Fruit fly (Drosophila melanogaster): ENCODE data around the gene msd1.

Gene msd1

DNA sequence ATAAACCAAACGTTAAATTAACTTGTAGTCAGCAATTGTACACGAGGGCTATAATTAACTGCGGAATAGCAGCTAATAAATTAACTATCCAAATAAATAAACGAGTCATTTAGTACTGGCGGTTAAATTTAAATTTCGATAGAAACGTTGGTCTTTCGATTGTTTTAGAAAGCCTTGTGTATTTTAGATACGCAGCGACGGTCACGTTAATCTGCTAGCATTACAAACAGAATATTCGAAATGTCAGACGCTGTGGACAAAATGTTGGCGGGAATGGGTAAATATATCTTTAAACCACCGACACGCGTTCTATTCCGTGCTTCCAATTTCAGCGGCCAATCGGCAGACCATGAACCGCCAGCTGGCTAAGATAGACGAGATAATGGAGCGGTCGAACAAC, at the start of gene msd1:
TSS of gene msd1 (plus strand) at position 203 of the 400 bp plus-strand sequence.
- TF ChIP-seq pan (optimal IDR thresholded peaks at IDR 0.05) (no peak), CG8478 (optimal IDR thresholded peaks at IDR 0.05) (no peak), usp (GFP tag; optimal IDR thresholded peaks at IDR 0.05) (no peak)

DNA sequence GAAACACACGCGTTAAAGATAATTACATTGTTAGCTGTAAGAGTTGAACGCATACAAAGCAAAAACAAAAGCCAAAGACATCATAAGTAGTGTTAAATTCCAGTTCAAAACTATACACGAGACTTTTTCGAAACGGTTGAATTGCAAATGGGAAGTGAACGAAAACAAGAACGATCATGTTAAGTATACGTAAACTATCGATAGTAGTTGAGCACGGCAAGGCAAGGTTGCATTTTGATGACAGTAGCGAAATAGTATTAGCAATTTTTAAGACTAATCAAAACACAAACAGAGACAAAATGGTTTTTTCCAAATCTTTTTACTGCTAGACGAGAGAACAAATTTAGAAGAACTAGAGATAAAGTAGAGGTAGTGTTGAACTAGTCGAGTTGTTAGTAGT, 36.7 kb upstream of the msd1 start:
- TF ChIP-seq EcR (GFP tag; optimal IDR thresholded peaks at IDR 0.05), result no peak
- no peak for TF ChIP-seq CG8478 (optimal IDR thresholded peaks at IDR 0.05)
- no peak for TF ChIP-seq usp (GFP tag; optimal IDR thresholded peaks at IDR 0.05)
- no peak for TF ChIP-seq pan (optimal IDR thresholded peaks at IDR 0.05)
- no peak for TF ChIP-seq Dll (optimal IDR thresholded peaks at IDR 0.05)
- TF ChIP-seq psq (optimal IDR thresholded peaks at IDR 0.05), result no peak

DNA sequence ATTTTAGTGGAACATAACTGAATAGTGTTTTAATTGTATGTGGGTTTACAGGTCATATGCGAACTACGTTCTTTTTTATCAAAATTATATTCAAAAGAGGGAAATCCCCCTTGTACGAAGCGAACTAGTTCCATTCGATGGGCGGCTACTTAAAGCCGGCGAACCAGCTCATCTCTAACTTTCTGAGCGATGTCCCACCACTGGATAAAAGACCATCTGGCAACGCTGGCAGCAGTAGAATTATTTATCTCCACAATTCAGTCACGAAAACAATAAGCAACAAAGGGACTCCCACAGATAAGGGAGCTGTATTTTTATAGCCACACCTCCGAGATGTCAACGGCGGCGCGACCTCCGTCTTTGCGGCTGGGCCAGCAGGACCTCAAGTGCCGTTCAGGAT, 35.9 kb upstream of the msd1 start, which contains the start of gene Rabex-5:
TSS of gene Rabex-5 (plus strand) at position 221 of the 400 bp plus-strand sequence.
- TF ChIP-seq pan (optimal IDR thresholded peaks at IDR 0.05) (no peak), usp (GFP tag; optimal IDR thresholded peaks at IDR 0.05) (no peak), CG8478 (optimal IDR thresholded peaks at IDR 0.05) (no peak), Dll (optimal IDR thresholded peaks at IDR 0.05) (no peak), psq (optimal IDR thresholded peaks at IDR 0.05) (no peak), EcR (GFP tag; optimal IDR thresholded peaks at IDR 0.05) (no peak)

DNA sequence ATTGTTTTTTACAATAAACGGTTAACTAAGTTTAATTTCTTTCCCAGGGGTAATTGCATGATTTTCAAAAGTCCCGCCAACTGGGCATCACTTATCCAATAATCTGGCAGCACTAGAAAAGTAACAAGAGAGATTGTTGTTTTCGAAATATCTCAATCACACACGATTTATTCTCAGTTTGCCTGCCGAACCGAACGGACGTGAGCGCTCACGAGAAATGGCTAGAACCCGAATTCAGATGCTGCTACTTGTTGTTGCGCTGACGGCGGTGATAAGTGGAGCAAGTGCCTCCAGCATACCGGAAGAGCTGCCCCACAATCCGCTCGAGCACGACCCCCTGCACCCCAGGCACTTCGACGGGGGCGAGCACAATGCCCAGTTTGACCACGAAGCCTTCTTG, 33.0 kb upstream of the msd1 start, which contains the start of gene scf:
TSS of gene scf (plus strand) at position 164 of the 400 bp plus-strand sequence.
- TF ChIP-seq Dll (optimal IDR thresholded peaks at IDR 0.05) (no peak), usp (GFP tag; optimal IDR thresholded peaks at IDR 0.05) (no peak), psq (optimal IDR thresholded peaks at IDR 0.05) (no peak), CG8478 (optimal IDR thresholded peaks at IDR 0.05) (no peak)

DNA sequence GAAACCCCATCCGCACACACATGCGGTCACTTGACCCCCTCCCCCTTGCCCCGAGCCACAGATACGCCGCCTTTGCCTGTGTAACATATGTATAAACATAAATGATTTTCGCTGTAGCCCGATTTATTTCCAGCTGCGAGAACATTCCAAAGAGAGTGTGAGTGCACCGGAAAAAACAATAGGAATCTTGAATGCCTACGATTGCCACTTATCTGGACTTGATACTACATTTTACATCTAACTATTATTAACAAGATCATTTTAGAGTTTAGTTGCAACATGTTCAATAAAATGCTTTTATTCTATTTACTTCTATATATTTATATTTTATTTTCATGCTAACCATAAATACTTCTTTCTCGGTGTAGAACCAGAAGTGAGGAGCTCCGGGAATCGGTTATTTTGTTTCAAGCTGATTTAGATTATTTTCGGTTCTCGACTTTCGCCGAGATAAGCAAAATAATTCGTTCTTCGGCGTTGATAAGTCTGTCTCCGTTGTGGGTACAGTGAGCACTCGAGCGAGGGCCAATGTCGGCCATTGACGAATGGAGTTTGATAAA, 31.4 kb upstream of the msd1 start:
- TF ChIP-seq pan (optimal IDR thresholded peaks at IDR 0.05), result no peak
- no peak for TF ChIP-seq usp (GFP tag; optimal IDR thresholded peaks at IDR 0.05)
- TF ChIP-seq Dll (optimal IDR thresholded peaks at IDR 0.05), result no peak
- TF ChIP-seq EcR (GFP tag; optimal IDR thresholded peaks at IDR 0.05), result no peak
- no peak for TF ChIP-seq CG8478 (optimal IDR thresholded peaks at IDR 0.05)
- no peak for TF ChIP-seq psq (optimal IDR thresholded peaks at IDR 0.05)

DNA sequence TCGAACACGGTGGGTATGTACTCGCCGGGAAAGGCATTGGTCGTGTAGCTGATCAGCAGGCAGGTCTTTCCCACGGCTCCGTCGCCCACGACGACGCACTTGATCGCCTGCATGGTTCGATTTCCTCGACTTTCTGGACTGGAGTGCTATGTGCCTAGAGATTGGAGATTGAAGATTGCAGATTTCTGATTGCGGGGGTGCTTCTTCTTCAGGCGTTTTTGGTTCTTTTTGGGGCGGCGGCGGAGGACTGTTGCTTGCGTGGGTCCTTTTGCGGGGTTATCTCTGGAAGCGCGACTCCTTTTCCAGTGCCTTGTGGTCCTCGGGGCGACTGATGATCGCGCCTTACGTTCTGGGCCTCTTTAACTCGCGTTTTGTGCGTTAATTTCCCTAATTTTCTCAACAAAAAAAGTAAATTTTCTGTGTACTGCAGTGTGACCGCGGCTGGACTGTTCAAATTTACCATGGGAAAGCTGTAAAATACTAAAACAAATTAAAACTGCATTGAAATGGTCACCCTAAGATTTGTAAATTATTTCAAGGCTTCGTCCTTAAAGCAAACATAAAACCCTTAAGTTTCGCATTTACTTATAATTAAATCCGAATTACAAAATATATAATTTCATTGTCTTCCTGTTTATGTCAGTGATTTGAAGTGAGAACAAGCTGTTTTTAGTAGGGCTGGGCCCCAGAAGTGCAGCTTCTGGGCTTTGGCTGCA, 29.2 kb upstream of the msd1 start, which contains the start of the genes Rac1 and Acat2:
TSS of gene Rac1 (minus strand) at position 450 of the 716 bp plus-strand sequence.
TSS of gene Acat2 (plus strand) at position 711 of the 716 bp plus-strand sequence.
- TF ChIP-seq EcR (GFP tag; optimal IDR thresholded peaks at IDR 0.05), result no peak
- TF ChIP-seq psq (optimal IDR thresholded peaks at IDR 0.05), result no peak
- TF ChIP-seq pan (optimal IDR thresholded peaks at IDR 0.05), result no peak
- no peak for TF ChIP-seq usp (GFP tag; optimal IDR thresholded peaks at IDR 0.05)
- TF ChIP-seq Dll (optimal IDR thresholded peaks at IDR 0.05), result no peak
- no peak for TF ChIP-seq CG8478 (optimal IDR thresholded peaks at IDR 0.05)

DNA sequence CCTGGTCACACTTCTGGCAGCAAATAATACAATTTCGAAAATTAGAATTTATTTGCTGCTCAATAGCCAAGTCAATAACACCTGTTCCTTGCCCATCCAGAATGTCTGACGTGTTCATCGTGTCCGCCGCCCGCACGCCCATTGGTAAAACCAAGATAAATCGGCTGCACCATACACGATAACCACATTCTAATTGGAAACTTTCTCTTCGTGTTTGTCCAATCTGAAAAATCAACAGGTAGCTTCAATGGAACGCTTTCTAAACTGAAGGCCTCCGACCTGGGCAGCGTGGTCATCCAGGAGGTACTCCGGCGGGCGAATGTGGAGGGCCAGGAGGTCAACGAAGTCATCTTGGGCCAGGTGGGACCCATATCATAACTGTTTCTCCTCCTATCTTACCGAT, 28.6 kb upstream of the msd1 start:
- TF ChIP-seq CG8478 (optimal IDR thresholded peaks at IDR 0.05), result no peak
- TF ChIP-seq pan (optimal IDR thresholded peaks at IDR 0.05), result no peak
- TF ChIP-seq Dll (optimal IDR thresholded peaks at IDR 0.05), result no peak
- TF ChIP-seq EcR (GFP tag; optimal IDR thresholded peaks at IDR 0.05), result no peak

DNA sequence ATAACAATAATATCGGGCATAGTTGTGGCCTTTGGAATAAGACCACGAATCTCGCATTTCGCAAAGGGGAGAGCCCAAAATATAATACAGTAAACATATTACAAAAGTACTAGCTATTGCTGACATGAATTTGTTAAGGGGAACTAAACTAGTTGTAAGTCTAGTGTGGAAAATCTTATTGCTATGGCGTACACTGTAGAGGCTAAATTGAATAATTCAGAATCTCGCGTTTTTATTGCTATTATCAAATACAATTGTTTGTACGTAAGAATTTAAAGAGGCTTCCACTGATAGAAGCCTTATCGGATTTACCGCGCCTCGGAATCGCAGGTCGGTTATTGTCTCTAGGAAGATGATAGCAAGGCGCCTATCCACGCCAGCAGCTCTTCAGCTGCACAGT, 26.2 kb upstream of the msd1 start:
- no peak for TF ChIP-seq pan (optimal IDR thresholded peaks at IDR 0.05)
- no peak for TF ChIP-seq Dll (optimal IDR thresholded peaks at IDR 0.05)
- TF ChIP-seq EcR (GFP tag; optimal IDR thresholded peaks at IDR 0.05), result no peak
- no peak for TF ChIP-seq usp (GFP tag; optimal IDR thresholded peaks at IDR 0.05)
- no peak for TF ChIP-seq CG8478 (optimal IDR thresholded peaks at IDR 0.05)
- no peak for TF ChIP-seq psq (optimal IDR thresholded peaks at IDR 0.05)

DNA sequence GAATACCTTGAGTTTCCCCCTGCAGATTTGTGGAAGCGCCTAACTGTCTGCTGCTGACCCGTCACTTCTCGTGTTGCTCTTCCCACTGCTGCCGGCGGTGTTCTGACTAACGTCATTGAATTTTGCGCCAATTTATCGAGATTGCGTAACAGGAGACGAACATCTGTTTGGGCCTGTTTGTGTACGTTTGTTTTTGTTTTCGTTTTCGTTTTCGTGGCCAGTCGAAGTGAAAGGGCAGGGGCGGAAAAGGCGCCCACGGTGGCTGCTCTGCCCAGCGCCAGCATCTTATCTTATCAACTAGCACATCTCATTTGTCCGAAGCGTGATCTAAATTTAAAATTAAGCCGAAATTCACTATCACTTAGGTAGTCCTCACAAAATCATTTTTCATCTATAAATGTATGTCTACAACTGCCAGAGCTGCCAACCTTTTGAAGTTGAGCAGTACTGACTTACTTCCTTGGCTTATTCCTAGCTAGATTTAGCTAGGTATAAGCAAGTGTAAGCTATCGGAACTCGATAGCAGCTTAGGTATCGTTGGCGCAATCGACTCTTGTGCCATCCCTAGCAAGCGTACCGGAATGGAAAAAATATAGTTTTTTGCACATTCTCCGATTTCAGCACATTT, 24.4 kb upstream of the msd1 start, which contains the start of the genes Ctr9 and Nt5a:
TSS of gene Ctr9 (plus strand) at position 220 of the 628 bp plus-strand sequence.
TSS of gene Nt5a (minus strand) at position 414 of the 628 bp plus-strand sequence.
- TF ChIP-seq CG8478 (optimal IDR thresholded peaks at IDR 0.05) (no peak), Dll (optimal IDR thresholded peaks at IDR 0.05) (no peak)

DNA sequence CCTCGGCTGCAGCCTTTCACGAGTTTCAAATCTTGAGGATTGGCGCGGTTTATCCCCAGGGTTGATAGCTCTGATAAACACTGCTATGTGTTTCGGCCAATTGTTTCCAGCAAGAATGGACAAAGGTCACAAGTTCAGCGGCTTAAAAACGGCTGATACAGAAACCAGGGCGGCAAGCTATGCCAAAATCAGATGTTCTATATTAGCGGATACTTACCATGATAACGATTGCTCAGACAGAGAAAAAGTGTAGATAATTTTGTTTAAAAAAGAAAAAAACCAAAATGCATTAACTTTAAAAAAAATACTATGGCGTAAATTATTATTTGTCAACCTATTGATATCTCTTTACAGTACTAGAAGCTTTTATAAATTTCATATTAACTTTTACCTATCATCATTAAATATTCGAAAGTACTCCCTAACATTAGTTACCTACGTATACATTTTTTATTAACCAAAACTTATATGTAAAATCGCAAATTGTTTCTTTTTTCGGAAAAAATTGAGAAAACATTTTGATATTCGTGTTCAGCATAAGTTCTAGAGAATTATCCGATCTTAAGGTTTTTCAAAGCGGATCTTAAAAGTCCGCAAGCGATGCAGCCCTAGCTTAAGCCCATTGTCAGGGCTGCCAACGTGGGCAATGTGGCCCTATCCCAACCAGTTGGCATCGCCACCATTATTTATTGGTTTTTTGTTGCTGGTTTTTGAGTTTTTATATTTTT, 18.3 kb upstream of the msd1 start, which contains the start of the genes sturkopf and Herc4:
TSS of gene sturkopf (minus strand) at position 339 of the 728 bp plus-strand sequence.
TSS of gene Herc4 (plus strand) at position 658 of the 728 bp plus-strand sequence.
- TF ChIP-seq EcR (GFP tag; optimal IDR thresholded peaks at IDR 0.05) (no peak), Dll (optimal IDR thresholded peaks at IDR 0.05) (no peak), pan (optimal IDR thresholded peaks at IDR 0.05) (no peak), CG8478 (optimal IDR thresholded peaks at IDR 0.05) (no peak), psq (optimal IDR thresholded peaks at IDR 0.05) (no peak), usp (GFP tag; optimal IDR thresholded peaks at IDR 0.05) (no peak)

DNA sequence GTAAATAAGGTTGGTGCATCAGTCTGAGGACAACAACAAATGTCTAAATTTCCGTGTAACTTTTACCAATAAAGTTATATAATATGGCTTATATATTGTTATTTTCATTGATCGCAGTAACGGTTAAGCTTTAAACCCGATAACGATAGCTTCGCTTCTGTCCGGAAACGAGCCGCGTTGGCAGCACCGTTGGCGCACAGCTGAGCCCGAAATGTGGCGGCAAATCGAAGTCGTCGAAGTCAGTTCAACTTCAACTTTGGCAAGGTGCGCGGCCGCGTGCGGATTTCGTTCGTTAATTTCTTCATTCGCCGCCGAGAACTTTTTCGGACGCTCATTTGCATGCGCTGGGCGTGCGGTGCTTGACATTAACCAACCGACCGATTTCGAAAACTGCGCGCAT, 13.3 kb upstream of the msd1 start, which contains the start of gene Myo61F:
TSS of gene Myo61F (plus strand) at position 240 of the 400 bp plus-strand sequence.
- TF ChIP-seq CG8478 (optimal IDR thresholded peaks at IDR 0.05) (no peak), EcR (GFP tag; optimal IDR thresholded peaks at IDR 0.05) (no peak), Dll (optimal IDR thresholded peaks at IDR 0.05) (no peak), psq (optimal IDR thresholded peaks at IDR 0.05) (no peak), pan (optimal IDR thresholded peaks at IDR 0.05) (no peak), usp (GFP tag; optimal IDR thresholded peaks at IDR 0.05) (no peak)

Measured in whole organism.